Fruit fly (Drosophila melanogaster) whole organism, embryonic: ENCODE data around the gene CG13131.

Experiments used
- Asciz ChIP-seq: fragments of 200-800 bp; sonication (Bioruptor generic); optimal IDR thresholded peaks from 2 replicates; lab custom pipeline; 2017; ENCODE audit warnings: missing biosample characterization, mild to moderate bottlenecking, missing genetic modification characterization, missing genetic modification reagents
- Atf-2 ChIP-seq: fragments of 200-800 bp; sonication (Bioruptor generic); optimal IDR thresholded peaks from 2 replicates; lab custom pipeline; 2016; ENCODE audit warnings: missing biosample characterization, missing genetic modification characterization
- Atf3 ChIP-seq: fragments of 200-800 bp; sonication (Bioruptor generic); optimal IDR thresholded peaks from 3 replicates; lab custom pipeline; 2016; ENCODE audit warnings: missing biosample characterization, missing genetic modification characterization
- Atf6 ChIP-seq: fragments of 200-800 bp; sonication (Bioruptor generic); IDR thresholded peaks from 2 replicates; pipeline ENCODE4 v1.3.6; 2022; ENCODE audit warnings: missing biosample characterization, missing genetic modification characterization
- Awh ChIP-seq: fragments of 200-800 bp; sonication (Bioruptor generic); IDR thresholded peaks from 2 replicates; pipeline ENCODE4, ENCODE4 v1.3.6; 2022; ENCODE audit warnings: missing biosample characterization, missing genetic modification characterization
- B-H1 ChIP-seq: fragments of 200-800 bp; sonication (Bioruptor generic); IDR thresholded peaks from 3 replicates; pipeline ENCODE4 v1.3.6; 2022; ENCODE audit warnings: missing biosample characterization, missing genetic modification characterization
- Blimp-1 ChIP-seq: fragments of 200-800 bp; sonication (Bioruptor generic); optimal IDR thresholded peaks from 3 replicates; lab custom pipeline; 2018; ENCODE audit warnings: missing biosample characterization, missing genetic modification characterization, mild to moderate bottlenecking, moderate library complexity, missing genetic modification reagents
- CG10959 ChIP-seq: fragments of 200-800 bp; sonication (Bioruptor generic); IDR thresholded peaks from 2 replicates; pipeline ENCODE4 v1.3.6; 2022; ENCODE audit warnings: missing biosample characterization, missing genetic modification characterization
- CG12219 ChIP-seq: fragments of 200-800 bp; sonication (Bioruptor generic); optimal IDR thresholded peaks from 3 replicates; lab custom pipeline; 2018; ENCODE audit warnings: missing biosample characterization, mild to moderate bottlenecking, missing genetic modification characterization
- CG12391 ChIP-seq: fragments of 200-800 bp; sonication (Bioruptor generic); optimal IDR thresholded peaks from 3 replicates; lab custom pipeline; 2018; ENCODE audit warnings: missing biosample characterization, mild to moderate bottlenecking, missing genetic modification characterization, moderate library complexity
- CG12659 ChIP-seq: fragments of 200-800 bp; sonication (Bioruptor generic); optimal IDR thresholded peaks from 3 replicates; lab custom pipeline; 2017; ENCODE audit warnings: mild to moderate bottlenecking, missing biosample characterization, missing genetic modification reagents, missing genetic modification characterization
- CG13424 ChIP-seq: fragments of 200-800 bp; sonication (Bioruptor generic); optimal IDR thresholded peaks from 2 replicates; lab custom pipeline; 2019; ENCODE audit warnings: missing biosample characterization, mild to moderate bottlenecking, missing genetic modification characterization, moderate library complexity
- CG16813 ChIP-seq: fragments of 200-800 bp; sonication (Bioruptor generic); IDR thresholded peaks from 3 replicates; pipeline ENCODE4 v1.3.6; 2022; ENCODE audit warnings: missing biosample characterization, missing genetic modification characterization; ENCODE audit not compliant: partially characterized antibody
- CG1832 ChIP-seq: fragments of 200-800 bp; sonication (Bioruptor generic); optimal IDR thresholded peaks from 2 replicates; lab custom pipeline; 2017; ENCODE audit warnings: missing biosample characterization, mild to moderate bottlenecking, missing genetic modification characterization, inconsistent platforms
- CG3163 ChIP-seq: fragments of 200-800 bp; sonication (Bioruptor generic); optimal IDR thresholded peaks from 3 replicates; lab custom pipeline; 2016; ENCODE audit warnings: missing biosample characterization, missing genetic modification characterization
- CG32532 ChIP-seq: fragments of 200-800 bp; sonication (Bioruptor generic); IDR thresholded peaks from 2 replicates; pipeline ENCODE4 v1.3.6; 2022; ENCODE audit warnings: missing biosample characterization, missing genetic modification characterization
- CG32772 ChIP-seq: fragments of 200-800 bp; sonication (Bioruptor generic); IDR thresholded peaks from 2 replicates; pipeline ENCODE4 v1.3.6; 2022; ENCODE audit warnings: missing biosample characterization, missing genetic modification characterization
- CG34422 ChIP-seq: fragments of 200-800 bp; sonication (Bioruptor generic); IDR thresholded peaks from 3 replicates; pipeline ENCODE4 v1.3.6; 2022; ENCODE audit warnings: missing biosample characterization, missing genetic modification characterization
- CG3838 ChIP-seq: fragments of 200-800 bp; sonication (Bioruptor generic); optimal IDR thresholded peaks from 3 replicates; lab custom pipeline; 2016; ENCODE audit warnings: missing biosample characterization, missing genetic modification characterization
- CG6272 ChIP-seq: fragments of 200-800 bp; sonication (Bioruptor generic); IDR thresholded peaks from 2 replicates; pipeline ENCODE4 v1.3.6; 2022; ENCODE audit warnings: missing biosample characterization, missing genetic modification characterization
- CG6765 ChIP-seq: fragments of 200-800 bp; sonication (Bioruptor generic); optimal IDR thresholded peaks from 3 replicates; lab custom pipeline; 2017; ENCODE audit warnings: missing biosample characterization, mild to moderate bottlenecking, missing genetic modification characterization
- CG7357 ChIP-seq: fragments of 200-800 bp; sonication (Bioruptor generic); IDR thresholded peaks from 3 replicates; pipeline ENCODE4 v1.3.6; 2022; ENCODE audit warnings: missing biosample characterization, missing genetic modification characterization
- CG8924 ChIP-seq: fragments of 200-800 bp; optimal IDR thresholded peaks from 3 replicates; lab custom pipeline; 2019; ENCODE audit warnings: missing biosample characterization, mild to moderate bottlenecking, missing genetic modification characterization, moderate library complexity
- CTCF ChIP-seq: fragments of 200-800 bp; sonication (Bioruptor generic); optimal IDR thresholded peaks from 2 replicates; lab custom pipeline; 2017; ENCODE audit warnings: missing biosample characterization, mild to moderate bottlenecking, missing genetic modification characterization, moderate library complexity
- Camta ChIP-seq: fragments of 200-800 bp; sonication (Bioruptor generic); optimal IDR thresholded peaks from 2 replicates; lab custom pipeline; 2016; ENCODE audit warnings: missing biosample characterization, missing genetic modification characterization
- Dek ChIP-seq: fragments of 200-800 bp; sonication (Bioruptor generic); optimal IDR thresholded peaks from 3 replicates; lab custom pipeline; 2019; ENCODE audit warnings: missing biosample characterization, mild to moderate bottlenecking, missing genetic modification characterization, moderate library complexity
- Dfd ChIP-seq, 2 experiments: fragments of >200 bp; optimal IDR thresholded peaks; 2 replicates each; lab custom pipeline; 2017; ENCODE audit warnings: missing biosample characterization in 2 of 2, missing genetic modification characterization in 2 of 2
- Dref ChIP-seq: fragments of 200-800 bp; sonication (Bioruptor generic); IDR thresholded peaks from 2 replicates; pipeline ENCODE4 v1.3.6; 2022; ENCODE audit warnings: missing biosample characterization, missing genetic modification characterization
- E2f2 ChIP-seq: fragments of 200-800 bp; sonication (Bioruptor generic); IDR thresholded peaks from 2 replicates; pipeline ENCODE4 v1.3.6; 2022; ENCODE audit warnings: missing biosample characterization, missing genetic modification characterization
- GATAe ChIP-seq: fragments of 200-800 bp; sonication (Bioruptor generic); conservative IDR thresholded peaks from 2 replicates; pipeline ENCODE4 v1.3.6; 2022; ENCODE audit warnings: missing biosample characterization, missing genetic modification characterization
- Hand ChIP-seq: fragments of 200-800 bp; sonication (Bioruptor generic); optimal IDR thresholded peaks from 2 replicates; lab custom pipeline; 2017; ENCODE audit warnings: mild to moderate bottlenecking, missing biosample characterization, missing genetic modification reagents, missing genetic modification characterization
- MBD-R2 ChIP-seq: fragments of 200-800 bp; sonication (Bioruptor generic); IDR thresholded peaks from 2 replicates; pipeline ENCODE4 v1.3.6; 2022; ENCODE audit warnings: missing biosample characterization, missing genetic modification characterization
- NC2β ChIP-seq: fragments of 200-800 bp; sonication (Bioruptor generic); optimal IDR thresholded peaks from 2 replicates; lab custom pipeline; 2016; ENCODE audit warnings: missing biosample characterization, missing genetic modification characterization
- Nf-YA ChIP-seq: fragments of 200-800 bp; sonication (Bioruptor generic); IDR thresholded peaks from 2 replicates; pipeline ENCODE4 v1.3.6; 2022; ENCODE audit warnings: missing biosample characterization, missing genetic modification characterization
- Scr ChIP-seq: fragments of 200-800 bp; sonication (Bioruptor generic); IDR thresholded peaks from 2 replicates; pipeline ENCODE4 v1.3.6; 2022; ENCODE audit warnings: missing biosample characterization, missing genetic modification characterization; ENCODE audit not compliant: partially characterized antibody
- Six4 ChIP-seq: fragments of 200-800 bp; sonication (Bioruptor generic); optimal IDR thresholded peaks from 2 replicates; lab custom pipeline; 2016; ENCODE audit warnings: missing biosample characterization, missing genetic modification characterization
- al ChIP-seq: fragments of 200-800 bp; sonication (Bioruptor generic); IDR thresholded peaks from 2 replicates; pipeline ENCODE4 v1.3.6; 2022; ENCODE audit warnings: missing biosample characterization, missing genetic modification characterization
- ewg ChIP-seq: fragments of 200-800 bp; sonication (Bioruptor generic); optimal IDR thresholded peaks from 3 replicates; lab custom pipeline; 2017; ENCODE audit warnings: mild to moderate bottlenecking, missing biosample characterization, missing genetic modification reagents, missing genetic modification characterization
- fru ChIP-seq: fragments of >200 bp; optimal IDR thresholded peaks from 2 replicates; lab custom pipeline; 2017
- gro ChIP-seq: fragments of 200-800 bp; sonication (Bioruptor generic); optimal IDR thresholded peaks from 2 replicates; lab custom pipeline; 2016; ENCODE audit warnings: missing biosample characterization, missing genetic modification characterization
- hkb ChIP-seq, 2 experiments: fragments of 200-800 bp in 1 of 2; fragments of >200 bp in 1 of 2; sonication (Bioruptor generic) in 1 of 2; IDR thresholded peaks in 1 of 2; optimal IDR thresholded peaks in 1 of 2; 2 replicates each; pipeline versions ENCODE4 v1.3.6 to Lab custom; 2017 to 2022; ENCODE audit warnings: missing biosample characterization in 1 of 2, missing genetic modification characterization in 1 of 2
- repo ChIP-seq: fragments of 200-800 bp; sonication (Bioruptor generic); optimal IDR thresholded peaks from 2 replicates; lab custom pipeline; 2016; ENCODE audit warnings: missing biosample characterization, missing genetic modification characterization
- shn ChIP-seq: fragments of 200-800 bp; sonication (Bioruptor generic); optimal IDR thresholded peaks from 3 replicates; lab custom pipeline; 2016; ENCODE audit warnings: missing biosample characterization, missing genetic modification characterization
- tgo ChIP-seq: fragments of 200-800 bp; sonication (Bioruptor generic); IDR thresholded peaks from 3 replicates; pipeline ENCODE4 v1.3.6; 2022; ENCODE audit warnings: missing biosample characterization, missing genetic modification characterization
- tin ChIP-seq: fragments of 200-800 bp; sonication (Bioruptor generic); optimal IDR thresholded peaks from 3 replicates; lab custom pipeline; 2016; ENCODE audit warnings: missing biosample characterization, missing genetic modification characterization
- unpg ChIP-seq: fragments of 200-800 bp; sonication (Bioruptor generic); optimal IDR thresholded peaks from 3 replicates; lab custom pipeline; 2018; ENCODE audit warnings: missing biosample characterization, mild to moderate bottlenecking, missing genetic modification characterization, moderate library complexity
- wdn ChIP-seq: fragments of 200-800 bp; sonication (Bioruptor generic); IDR thresholded peaks from 2 replicates; pipeline ENCODE4 v1.3.6; 2022; ENCODE audit warnings: missing biosample characterization, missing genetic modification characterization
- z ChIP-seq: fragments of 200-800 bp; sonication (Bioruptor generic); IDR thresholded peaks from 3 replicates; pipeline ENCODE4 v1.3.6; 2022; ENCODE audit warnings: missing biosample characterization, missing genetic modification characterization
- zen2 ChIP-seq: fragments of 200-800 bp; sonication (Bioruptor generic); IDR thresholded peaks from 3 replicates; pipeline ENCODE4 v1.3.6; 2022; ENCODE audit warnings: missing biosample characterization, missing genetic modification characterization; ENCODE audit not compliant: partially characterized antibody

CG13131 gene

dm6 chr2L:10056705-10057104, 39.4 kb upstream of the CG13131 start, which contains the start of gene Pen (continued):
- no peak for TF ChIP-seq CG12391
- no peak for TF ChIP-seq tgo (GFP tag; lab: Robert Waterston, UW)
- peak; percentile 81 for TF ChIP-seq CG16813
- TF ChIP-seq wdn (GFP tag; lab: Robert Waterston, UW) = no peak
- no peak for TF ChIP-seq CG32532 (GFP tag; lab: Robert Waterston, UW)
- peak; percentile 38 for TF ChIP-seq CTCF (GFP tag; lab: Kevin White, UChicago)
- no peak for TF ChIP-seq shn (GFP tag; lab: Kevin White, UChicago)
- TF ChIP-seq CG12659 (GFP tag; lab: Kevin White, UChicago) = peak; percentile 9
- no peak for TF ChIP-seq Nf-YA (GFP tag; lab: Robert Waterston, UW)
- TF ChIP-seq CG10959 = no peak
- no peak for TF ChIP-seq Dfd (GFP tag; optimal IDR thresholded peaks at IDR 0.05; lab: Kevin White, UChicago)
- TF ChIP-seq tin (GFP tag; lab: Kevin White, UChicago) = no peak
- no peak for TF ChIP-seq CG12219 (GFP tag; lab: Kevin White, UChicago)
- TF ChIP-seq CG3838 (GFP tag; lab: Kevin White, UChicago) = no peak
- TF ChIP-seq CG8924 (tag; lab: Kevin White, UChicago) = no peak
- TF ChIP-seq Six4 (GFP tag; lab: Kevin White, UChicago) = no peak
- TF ChIP-seq, all 482 proteins: peak for 51

- no peak for TF ChIP-seq gro (GFP tag; lab: Kevin White, UChicago)
- no peak for TF ChIP-seq fru (lab: Kevin White, UChicago)
- TF ChIP-seq ewg = peak; percentile 70
- no peak for TF ChIP-seq al (GFP tag; lab: Robert Waterston, UW)
- TF ChIP-seq CG6272 (GFP tag; lab: Robert Waterston, UW) = no peak
- TF ChIP-seq zen2 (GFP tag; lab: Robert Waterston, UW) = no peak
- peak; percentile 33; the same call in 1 of the 2 replicates for TF ChIP-seq CG32772 (GFP tag; lab: Robert Waterston, UW)
- TF ChIP-seq CG6765 (GFP tag; lab: Kevin White, UChicago) = no peak
- no peak for TF ChIP-seq CG3163 (GFP tag; lab: Kevin White, UChicago)
- no peak for TF ChIP-seq CG13424
- TF ChIP-seq Atf-2 (GFP tag; lab: Kevin White, UChicago) = no peak
- TF ChIP-seq repo (GFP tag; lab: Kevin White, UChicago) = no peak
- no peak for TF ChIP-seq Asciz
- TF ChIP-seq Atf3 (GFP tag; lab: Kevin White, UChicago) = no peak
- no peak for TF ChIP-seq z (GFP tag; lab: Robert Waterston, UW)
- TF ChIP-seq Hand = no peak
- TF ChIP-seq Dek (tag; lab: Kevin White, UChicago) = no peak
- TF ChIP-seq GATAe (GFP tag; lab: Robert Waterston, UW) = no peak
- TF ChIP-seq MBD-R2 (GFP tag; lab: Robert Waterston, UW) = no peak
- TF ChIP-seq CG1832 (GFP tag; lab: Kevin White, UChicago) = no peak
- peak; percentile 8; the same call in 1 of the 2 replicates for TF ChIP-seq Awh
- TF ChIP-seq hkb (optimal IDR thresholded peaks at IDR 0.05; lab: Kevin White, UChicago) = no peak
- no peak for TF ChIP-seq hkb (GFP tag; IDR thresholded peaks at IDR 0.05; lab: Robert Waterston, UW)
- peak; percentile 65 for TF ChIP-seq Blimp-1
- TF ChIP-seq E2f2 (GFP tag; lab: Robert Waterston, UW) = no peak
- no peak for TF ChIP-seq Camta (GFP tag; lab: Kevin White, UChicago)
- TF ChIP-seq CTCF (GFP tag; lab: Kevin White, UChicago) = peak; percentile 83
- TF ChIP-seq unpg (GFP tag; lab: Kevin White, UChicago) = no peak
- no peak for TF ChIP-seq NC2β (GFP tag; lab: Kevin White, UChicago)
- TF ChIP-seq Scr (GFP tag; lab: Robert Waterston, UW) = no peak
- TF ChIP-seq B-H1 (GFP tag; lab: Robert Waterston, UW) = no peak
- no peak for TF ChIP-seq CG7357 (GFP tag; lab: Robert Waterston, UW)
- TF ChIP-seq CG34422 (GFP tag; lab: Robert Waterston, UW) = no peak
- no peak for TF ChIP-seq Dref (GFP tag; lab: Robert Waterston, UW)
- no peak for TF ChIP-seq Atf6 (GFP tag; lab: Robert Waterston, UW)
These were observed 36.5 kb upstream of the CG13131 start, which contains the start of gene Cpr31A for dm6 chr2L:10053583-10054263. TSS of gene Cpr31A (plus strand) at chr2L:10054213.
